Worm (Caenorhabditis elegans): Measurements from ENCODE around the gene bath-10.

Gene bath-10

ce11 chrII:3376789-3377188 is 1.9 kb downstream of the bath-10 start, which contains the start of gene bath-9:
TSS of gene bath-9 (plus strand) at chrII:3377089.
- TF ChIP-seq lin-13 (GFP tag; optimal IDR thresholded peaks at IDR 0.05): no peak
- no peak for TF ChIP-seq nhr-21 (tag; optimal IDR thresholded peaks at IDR 0.05)
- TF ChIP-seq nhr-12 (tag; optimal IDR thresholded peaks at IDR 0.05): no peak
- no peak for TF ChIP-seq nhr-11 (tag; optimal IDR thresholded peaks at IDR 0.05)
- no peak for TF ChIP-seq lin-11 (tag; optimal IDR thresholded peaks at IDR 0.05)
- TF ChIP-seq R02D3.7 (tag; optimal IDR thresholded peaks at IDR 0.05): no peak
- no peak for TF ChIP-seq nhr-25 (tag; optimal IDR thresholded peaks at IDR 0.05)
- TF ChIP-seq crh-2 (tag; optimal IDR thresholded peaks at IDR 0.05): no peak
- TF ChIP-seq ceh-16 (tag; optimal IDR thresholded peaks at IDR 0.05): no peak
- TF ChIP-seq ztf-11 (tag; optimal IDR thresholded peaks at IDR 0.05): no peak
- no peak for TF ChIP-seq skn-1 (tag; optimal IDR thresholded peaks at IDR 0.05)
- TF ChIP-seq sem-4 (tag; optimal IDR thresholded peaks at IDR 0.05): no peak
- no peak for TF ChIP-seq ZK546.5 (tag; optimal IDR thresholded peaks at IDR 0.05)
- TF ChIP-seq lsy-2 (tag; optimal IDR thresholded peaks at IDR 0.05): no peak
- TF ChIP-seq nhr-6 (tag; optimal IDR thresholded peaks at IDR 0.05): no peak
- no peak for TF ChIP-seq nhr-23 (tag; optimal IDR thresholded peaks at IDR 0.05)
- no peak for TF ChIP-seq F13H6.1 (tag; optimal IDR thresholded peaks at IDR 0.05)
- TF ChIP-seq nhr-10 (tag; optimal IDR thresholded peaks at IDR 0.05): no peak

DNA sequence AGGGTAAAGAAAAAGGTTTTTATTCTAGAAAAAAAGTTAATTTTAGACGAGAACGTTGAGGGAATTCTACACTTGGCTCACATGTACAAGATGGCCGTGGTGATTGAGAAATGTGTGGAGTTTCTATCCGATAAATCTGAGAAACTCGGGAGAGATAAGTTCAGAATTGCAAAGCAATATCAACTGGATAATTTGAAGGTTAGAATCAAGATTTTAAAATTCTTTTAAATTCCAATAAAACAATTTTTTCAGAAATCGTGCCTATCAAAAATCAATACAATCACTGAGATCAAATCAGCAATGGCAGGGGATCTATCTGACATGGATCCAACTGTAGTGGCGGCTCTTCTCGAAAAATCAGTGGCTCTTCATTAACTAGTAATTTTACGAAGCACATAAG is 3.4 kb downstream of the bath-10 start, which contains the start of gene Y49F6C.2:
Y49F6C.2 (plus strand) TSS at position 301 of the 400 bp plus-strand sequence.
- no peak for TF ChIP-seq sma-3 (GFP tag; optimal IDR thresholded peaks at IDR 0.05)

- TF ChIP-seq F13H6.1 (tag; optimal IDR thresholded peaks at IDR 0.05): no peak
- no peak for TF ChIP-seq skn-1 (tag; optimal IDR thresholded peaks at IDR 0.05)
- no peak for TF ChIP-seq snpc-4 (tag; optimal IDR thresholded peaks at IDR 0.05)
- TF ChIP-seq unc-55 (GFP tag; optimal IDR thresholded peaks at IDR 0.05): no peak
- no peak for TF ChIP-seq sma-9 (GFP tag; optimal IDR thresholded peaks at IDR 0.05)
- TF ChIP-seq sma-9 (tag; optimal IDR thresholded peaks at IDR 0.05): no peak
Observed at ce11 chrII:3381510-3381909, 6.6 kb downstream of the bath-10 start, which contains the start of gene T06D4.1. TSS of gene T06D4.1 (plus strand) at chrII:3381830.

DNA sequence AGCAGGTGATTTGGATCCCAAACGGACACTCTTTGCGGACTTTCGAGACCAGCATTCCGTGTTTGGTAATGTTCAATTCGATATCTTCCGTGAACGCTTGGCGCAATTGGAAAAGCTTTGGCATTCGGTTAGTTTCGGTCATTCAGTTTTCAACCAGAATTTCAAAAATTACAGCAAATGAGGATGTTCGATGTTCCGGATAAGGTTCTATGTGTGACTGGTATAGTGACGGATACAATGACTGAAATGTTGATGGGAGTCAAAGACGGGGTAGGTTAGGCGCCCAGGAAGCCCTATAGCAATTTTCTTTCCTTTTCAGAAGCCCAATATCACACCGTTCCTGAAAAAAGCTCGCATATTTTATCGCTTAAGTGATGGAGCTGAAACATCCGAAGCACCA is 8.2 kb downstream of the bath-10 start:
- TF ChIP-seq nhr-12 (tag; optimal IDR thresholded peaks at IDR 0.05) (no peak), C34F6.9 (tag; optimal IDR thresholded peaks at IDR 0.05) (no peak), mbf-1 (tag; optimal IDR thresholded peaks at IDR 0.05) (no peak), alr-1 (tag; optimal IDR thresholded peaks at IDR 0.05) (no peak), ama-1 (optimal IDR thresholded peaks at IDR 0.05) (no peak), aly-2 (tag; optimal IDR thresholded peaks at IDR 0.05) (no peak), nhr-21 (tag; optimal IDR thresholded peaks at IDR 0.05) (no peak), elt-1 (tag; optimal IDR thresholded peaks at IDR 0.05) (no peak), blmp-1 (tag; optimal IDR thresholded peaks at IDR 0.05; ENCODE audit: insufficient read depth) (no peak), unc-39 (tag; optimal IDR thresholded peaks at IDR 0.05) (no peak), nhr-6 (tag; optimal IDR thresholded peaks at IDR 0.05) (no peak), mab-5 (tag; optimal IDR thresholded peaks at IDR 0.05) (no peak), unc-55 (GFP tag; optimal IDR thresholded peaks at IDR 0.05) (no peak), ztf-11 (tag; optimal IDR thresholded peaks at IDR 0.05) (no peak), fos-1 (tag; optimal IDR thresholded peaks at IDR 0.05) (no peak)

ce11 chrII:3385736-3386135 is 10.9 kb downstream of the bath-10 start, which contains the start of gene T06D4.2:
TSS of gene T06D4.2 (minus strand) at chrII:3385905.
- TF ChIP-seq aly-2 (tag; optimal IDR thresholded peaks at IDR 0.05): no peak
- TF ChIP-seq elt-3 (tag; optimal IDR thresholded peaks at IDR 0.05): no peak
- no peak for TF ChIP-seq sem-4 (tag; optimal IDR thresholded peaks at IDR 0.05)
- TF ChIP-seq ztf-4 (tag; optimal IDR thresholded peaks at IDR 0.05): no peak
- no peak for TF ChIP-seq nhr-25 (tag; optimal IDR thresholded peaks at IDR 0.05)
- no peak for TF ChIP-seq sma-9 (GFP tag; optimal IDR thresholded peaks at IDR 0.05)
- no peak for TF ChIP-seq sma-9 (tag; optimal IDR thresholded peaks at IDR 0.05)
- no peak for TF ChIP-seq snpc-4 (tag; optimal IDR thresholded peaks at IDR 0.05)
- TF ChIP-seq nhr-12 (tag; optimal IDR thresholded peaks at IDR 0.05): no peak
- TF ChIP-seq lin-39 (tag; optimal IDR thresholded peaks at IDR 0.05): no peak
- TF ChIP-seq nhr-10 (tag; optimal IDR thresholded peaks at IDR 0.05): no peak
- no peak for TF ChIP-seq ZK546.5 (tag; optimal IDR thresholded peaks at IDR 0.05)

All from whole organism, L2 larva.